Worm (Caenorhabditis elegans) whole organism, L1 larva: ENCODE data around the gene sre-4.

Experiments
- C04F5.9 ChIP-seq: sonication (generic microtip); optimal IDR thresholded peaks from 2 replicates; lab custom pipeline; 2016; ENCODE audit warnings: missing genetic modification characterization, missing compliant biosample characterization
- F16B12.6 ChIP-seq: fragments of 150-350 bp; optimal IDR thresholded peaks from 2 replicates; lab custom pipeline; 2014; ENCODE audit warnings: missing biosample characterization, missing genetic modification characterization
- aha-1 ChIP-seq: fragments of 150-350 bp; optimal IDR thresholded peaks from 2 replicates; lab custom pipeline; 2014; ENCODE audit warnings: missing biosample characterization, missing genetic modification characterization
- alr-1 ChIP-seq: fragments of 200-800 bp; sonication (Bioruptor generic); optimal IDR thresholded peaks from 2 replicates; lab custom pipeline; 2018; ENCODE audit warnings: borderline replicate concordance, mild to moderate bottlenecking, missing genetic modification characterization, missing compliant biosample characterization
- aly-2 ChIP-seq: fragments of 150-350 bp; optimal IDR thresholded peaks from 2 replicates; lab custom pipeline; 2014; ENCODE audit warnings: missing biosample characterization, missing genetic modification characterization
- blmp-1 ChIP-seq: fragments of 150-350 bp; optimal IDR thresholded peaks from 2 replicates; lab custom pipeline; 2014; ENCODE audit warnings: missing biosample characterization, missing genetic modification characterization
- ceh-8 ChIP-seq: fragments of 200-800 bp; sonication (Bioruptor generic); optimal IDR thresholded peaks from 2 replicates; lab custom pipeline; 2018; ENCODE audit warnings: mild to moderate bottlenecking, missing genetic modification characterization, moderate library complexity, missing compliant biosample characterization
- ceh-82 ChIP-seq, 3 experiments: fragments of 150-350 bp in 1 of 3; sonication (generic microtip) in 2 of 3; optimal IDR thresholded peaks; 2 replicates each; lab custom pipeline; 2014 to 2017; ENCODE audit warnings: missing biosample characterization in 3 of 3, missing genetic modification characterization in 3 of 3
- ceh-90 ChIP-seq: sonication (generic microtip); optimal IDR thresholded peaks from 2 replicates; lab custom pipeline; 2016; ENCODE audit warnings: missing genetic modification characterization, missing compliant biosample characterization
- dpl-1 ChIP-seq, 3 experiments: fragments of 150-350 bp in 2 of 3; sonication (generic microtip) in 1 of 3; optimal IDR thresholded peaks; 2 replicates each; lab custom pipeline; 2014 to 2017; ENCODE audit warnings: missing biosample characterization in 3 of 3, missing genetic modification characterization in 3 of 3, missing genetic modification reagents in 3 of 3
- efl-1 ChIP-seq, 4 experiments: fragments of 150-350 bp; optimal IDR thresholded peaks in 3 of 4; peaks in 1 of 4; 1 replicate in 1 of 4; 2 replicates in 3 of 4; lab custom pipeline; 2014; ENCODE audit warnings: missing biosample characterization in 2 of 4, missing genetic modification characterization in 2 of 4, missing genetic modification reagents in 2 of 4
- egl-27 ChIP-seq, 2 experiments: fragments of 150-350 bp in 1 of 2; sonication (generic microtip); optimal IDR thresholded peaks; 3 replicates each; lab custom pipeline; 2017 to 2018; ENCODE audit warnings: missing biosample characterization in 2 of 2, missing genetic modification characterization in 2 of 2, missing genetic modification reagents in 2 of 2
- elt-3 ChIP-seq, 6 experiments: fragments of 150-350 bp in 1 of 6; sonication (generic microtip); optimal IDR thresholded peaks; 2 replicates each; lab custom pipeline; 2017 to 2018; ENCODE audit warnings: missing biosample characterization in 6 of 6, missing genetic modification characterization in 6 of 6, inconsistent platforms in 1 of 6
- fkh-4 ChIP-seq: sonication (generic microtip); optimal IDR thresholded peaks from 2 replicates; lab custom pipeline; 2016; ENCODE audit warnings: missing compliant biosample characterization, missing genetic modification characterization, borderline replicate concordance
- grh-1 ChIP-seq: fragments of 200-800 bp; sonication (Bioruptor generic); IDR thresholded peaks from 2 replicates; pipeline ENCODE4 v1.3.6; 2022; ENCODE audit warnings: missing genetic modification reagents, missing genetic modification characterization, missing compliant biosample characterization
- hlh-17 ChIP-seq: fragments of 200-800 bp; sonication (Bioruptor generic); optimal IDR thresholded peaks from 2 replicates; lab custom pipeline; 2018; ENCODE audit warnings: missing genetic modification characterization, mild to moderate bottlenecking, missing compliant biosample characterization, moderate library complexity, borderline replicate concordance
- hlh-4 ChIP-seq: sonication (generic microtip); optimal IDR thresholded peaks from 2 replicates; lab custom pipeline; 2016; ENCODE audit warnings: mild to moderate bottlenecking, missing genetic modification characterization, missing compliant biosample characterization
- hpl-2 ChIP-seq: fragments of 150-350 bp; optimal IDR thresholded peaks from 2 replicates; lab custom pipeline; 2014; ENCODE audit warnings: missing biosample characterization, missing genetic modification reagents, missing genetic modification characterization
- irx-1 ChIP-seq: sonication (generic microtip); optimal IDR thresholded peaks from 2 replicates; lab custom pipeline; 2016; ENCODE audit warnings: missing genetic modification characterization, missing compliant biosample characterization
- isw-1 ChIP-seq: fragments of 200-800 bp; sonication (Bioruptor generic); IDR thresholded peaks from 2 replicates; pipeline ENCODE4 v1.3.6; 2022; ENCODE audit warnings: missing genetic modification characterization, missing compliant biosample characterization
- jun-1 ChIP-seq: fragments of 150-350 bp; optimal IDR thresholded peaks from 2 replicates; lab custom pipeline; 2014; ENCODE audit warnings: missing biosample characterization, missing genetic modification reagents, missing genetic modification characterization
- lin-13 ChIP-seq: fragments of 150-350 bp; optimal IDR thresholded peaks from 2 replicates; lab custom pipeline; 2014; ENCODE audit warnings: missing biosample characterization, missing genetic modification reagents, missing genetic modification characterization
- lin-15B ChIP-seq: fragments of 150-350 bp; sonication (generic microtip); optimal IDR thresholded peaks from 3 replicates; lab custom pipeline; 2014; ENCODE audit warnings: missing biosample characterization, missing genetic modification characterization
- nhr-11 ChIP-seq: fragments of 150-350 bp; optimal IDR thresholded peaks from 2 replicates; lab custom pipeline; 2014; ENCODE audit warnings: missing biosample characterization, missing genetic modification characterization
- nhr-12 ChIP-seq: sonication (generic microtip); optimal IDR thresholded peaks from 2 replicates; lab custom pipeline; 2017; ENCODE audit warnings: missing biosample characterization, missing genetic modification characterization
- nhr-20 ChIP-seq: sonication (generic microtip); optimal IDR thresholded peaks from 2 replicates; lab custom pipeline; 2016; ENCODE audit warnings: mild to moderate bottlenecking, missing genetic modification characterization, missing compliant biosample characterization
- pax-3 ChIP-seq: fragments of 200-800 bp; sonication (Bioruptor generic); optimal IDR thresholded peaks from 2 replicates; lab custom pipeline; 2018; ENCODE audit warnings: mild to moderate bottlenecking, missing genetic modification characterization, moderate library complexity, missing compliant biosample characterization
- sup-37 ChIP-seq: fragments of 200-800 bp; sonication (Bioruptor generic); optimal IDR thresholded peaks from 2 replicates; lab custom pipeline; 2018; ENCODE audit warnings: mild to moderate bottlenecking, missing genetic modification characterization, missing compliant biosample characterization
- swsn-7 ChIP-seq: sonication (generic microtip); optimal IDR thresholded peaks from 2 replicates; lab custom pipeline; 2016; ENCODE audit warnings: missing genetic modification characterization, missing compliant biosample characterization
- unc-130 ChIP-seq: fragments of 150-350 bp; optimal IDR thresholded peaks from 2 replicates; lab custom pipeline; 2017; ENCODE audit warnings: missing biosample characterization, missing genetic modification characterization, inconsistent platforms
- ztf-4 ChIP-seq: fragments of 150-350 bp; optimal IDR thresholded peaks from 2 replicates; lab custom pipeline; 2014; ENCODE audit warnings: missing biosample characterization, missing genetic modification characterization

sre-4 gene

ce11 chrIV:9755713-9756112 lies 28.9 kb downstream of the sre-4 start:
- TF ChIP-seq blmp-1 (tag; lab: Kevin White, UChicago) = peak; percentile 58
- no peak for TF ChIP-seq aha-1 (tag; lab: Kevin White, UChicago)
- peak in 4 of 6 experiments; percentile 37 to 50 (median 44) for TF ChIP-seq elt-3 (tag; optimal IDR thresholded peaks at IDR 0.05; lab: Kevin White, UChicago)

ce11 chrIV:9748342-9748741 lies 36.2 kb downstream of the sre-4 start, which contains the start of gene C28D4.8:
TSS of gene C28D4.8 (minus strand) at chrIV:9748442.
- TF ChIP-seq efl-1 (optimal IDR thresholded peaks at IDR 0.05; lab: Kevin White, UChicago) (no peak), efl-1 (GFP tag; optimal IDR thresholded peaks at IDR 0.05 in 1 of 2; lab: Kevin White, UChicago) (no peak), ceh-90 (tag; lab: Kevin White, UChicago) (no peak), isw-1 (GFP tag; lab: Robert Waterston, UW) (no peak), pax-3 (no peak), jun-1 (tag; lab: Kevin White, UChicago) (no peak), aly-2 (no peak), blmp-1 (tag; lab: Kevin White, UChicago) (no peak), lin-15B (tag; lab: Kevin White, UChicago) (no peak), irx-1 (tag; lab: Kevin White, UChicago) (no peak), nhr-20 (tag; lab: Kevin White, UChicago) (no peak), nhr-11 (tag; lab: Kevin White, UChicago) (no peak), hlh-17 (GFP tag; lab: Kevin White, UChicago) (no peak)

- TF ChIP-seq blmp-1 (tag; lab: Kevin White, UChicago) = no peak
- no peak for TF ChIP-seq hlh-4 (tag; lab: Kevin White, UChicago)
- TF ChIP-seq sup-37 (GFP tag; lab: Kevin White, UChicago) = no peak
- TF ChIP-seq dpl-1 (GFP tag; optimal IDR thresholded peaks at IDR 0.05; lab: Kevin White, UChicago) = no peak
- TF ChIP-seq lin-13 = no peak
- TF ChIP-seq F16B12.6 = no peak
- TF ChIP-seq hpl-2 (GFP tag; lab: Kevin White, UChicago) = no peak
- no peak for TF ChIP-seq swsn-7 (tag; lab: Kevin White, UChicago)
- no peak for TF ChIP-seq ceh-82 (tag; optimal IDR thresholded peaks at IDR 0.05; lab: Kevin White, UChicago)
- TF ChIP-seq fkh-4 (tag; lab: Kevin White, UChicago) = no peak
- TF ChIP-seq efl-1 (optimal IDR thresholded peaks at IDR 0.05; lab: Kevin White, UChicago) = no peak
- no peak for TF ChIP-seq efl-1 (GFP tag; optimal IDR thresholded peaks at IDR 0.05 in 1 of 2; lab: Kevin White, UChicago)
- no peak for TF ChIP-seq lin-15B (tag; lab: Kevin White, UChicago)
Measured at ce11 chrIV:9746762-9747161, 37.8 kb downstream of the sre-4 start, which contains the start of gene C28D4.5. TSS of gene C28D4.5 (minus strand) at chrIV:9746862.

ce11 chrIV:9744905-9745304 lies 39.7 kb downstream of the sre-4 start, which contains the start of gene C28D4.4:
TSS of gene C28D4.4 (minus strand) at chrIV:9745005.
- TF ChIP-seq ztf-4 (tag; lab: Kevin White, UChicago) = no peak

ce11 chrIV:9742883-9743282 lies 41.7 kb downstream of the sre-4 start, which contains the start of gene C28D4.7:
TSS of gene C28D4.7 (minus strand) at chrIV:9743147.
- TF ChIP-seq C04F5.9 (tag; lab: Kevin White, UChicago) (no peak), nhr-12 (tag; lab: Kevin White, UChicago) (no peak), sup-37 (GFP tag; lab: Kevin White, UChicago) (no peak), grh-1 (GFP tag; lab: Robert Waterston, UW) (no peak), nhr-20 (tag; lab: Kevin White, UChicago) (no peak), unc-130 (tag; lab: Kevin White, UChicago) (no peak), egl-27 (tag; optimal IDR thresholded peaks at IDR 0.05; lab: Kevin White, UChicago) (no peak), ceh-8 (GFP tag; lab: Kevin White, UChicago) (no peak), alr-1 (tag; lab: Kevin White, UChicago) (no peak)
